Comparison of ENCODE assay signal across 4 worm cellular contexts in genomic region chrX:15040552-15041080, ce11.
TF ChIP-seq lines count a peak whose summit lies in the region.

TSS of gene C18B12.4 (minus strand) at chrX:15040602.

TF ChIP-seq in whole organism, L2 larva, 48 proteins besides CTCF, POLR2A, EP300 and RAD21 (continues in another document):
- TF ChIP-seq unc-55 (GFP tag; optimal IDR thresholded peaks at IDR 0.05; lab: Kevin White, UChicago): peak; percentile 55
- TF ChIP-seq Y55F3AM.14 (GFP tag; optimal IDR thresholded peaks at IDR 0.05; lab: Kevin White, UChicago): peak; percentile 85
- peak; percentile 91 for TF ChIP-seq crh-2 (tag; optimal IDR thresholded peaks at IDR 0.05; lab: Kevin White, UChicago)
- TF ChIP-seq ceh-16 (tag; optimal IDR thresholded peaks at IDR 0.05; lab: Kevin White, UChicago): peak; percentile 85
- peak; percentile 88 for TF ChIP-seq sma-3 (GFP tag; optimal IDR thresholded peaks at IDR 0.05; lab: Kevin White, UChicago)
- TF ChIP-seq ztf-11 (tag; optimal IDR thresholded peaks at IDR 0.05; lab: Kevin White, UChicago): no peak
- peak; percentile 61 for TF ChIP-seq blmp-1 (tag; optimal IDR thresholded peaks at IDR 0.05; lab: Kevin White, UChicago; ENCODE audit: insufficient read depth)
- TF ChIP-seq zag-1 (tag; optimal IDR thresholded peaks at IDR 0.05; lab: Kevin White, UChicago): peak; percentile 62
- peak; percentile 90 for TF ChIP-seq C34F6.9 (tag; optimal IDR thresholded peaks at IDR 0.05; lab: Kevin White, UChicago)
- no peak for TF ChIP-seq mbf-1 (tag; optimal IDR thresholded peaks at IDR 0.05; lab: Kevin White, UChicago)
- TF ChIP-seq sma-9 (GFP tag; optimal IDR thresholded peaks at IDR 0.05; lab: Kevin White, UChicago): peak; percentile 89
- no peak for TF ChIP-seq sma-9 (tag; optimal IDR thresholded peaks at IDR 0.05; lab: Kevin White, UChicago)
- TF ChIP-seq lsy-2 (tag; optimal IDR thresholded peaks at IDR 0.05; lab: Kevin White, UChicago): peak; percentile 15 to 83
- peak; percentile 94 for TF ChIP-seq nhr-129 (tag; optimal IDR thresholded peaks at IDR 0.05; lab: Kevin White, UChicago)
- peak; percentile 78 for TF ChIP-seq snpc-4 (tag; optimal IDR thresholded peaks at IDR 0.05; lab: Kevin White, UChicago)
- peak; percentile 90 for TF ChIP-seq nhr-25 (tag; optimal IDR thresholded peaks at IDR 0.05; lab: Kevin White, UChicago)
- peak; percentile 51 for TF ChIP-seq fos-1 (tag; optimal IDR thresholded peaks at IDR 0.05; lab: Kevin White, UChicago)
- TF ChIP-seq ztf-4 (tag; optimal IDR thresholded peaks at IDR 0.05; lab: Kevin White, UChicago): peak; percentile 65
- peak; percentile 79 for TF ChIP-seq sem-4 (tag; optimal IDR thresholded peaks at IDR 0.05; lab: Kevin White, UChicago)
- no peak for TF ChIP-seq aly-2 (tag; optimal IDR thresholded peaks at IDR 0.05; lab: Kevin White, UChicago)
- peak; percentile 8 for TF ChIP-seq egl-27 (tag; optimal IDR thresholded peaks at IDR 0.05; lab: Kevin White, UChicago)
- peak; percentile 85 for TF ChIP-seq F13H6.1 (tag; optimal IDR thresholded peaks at IDR 0.05; lab: Kevin White, UChicago)
- TF ChIP-seq dmd-4 (tag; optimal IDR thresholded peaks at IDR 0.05; lab: Kevin White, UChicago): no peak

TF ChIP-seq in whole organism, L4 larva, 104 proteins besides CTCF, POLR2A, EP300 and RAD21 (continues in another document):
- TF ChIP-seq madf-5 (GFP tag; IDR thresholded peaks at IDR 0.05; lab: Robert Waterston, UW): no peak
- no peak for TF ChIP-seq mdt-29 (GFP tag; IDR thresholded peaks at IDR 0.05; lab: Robert Waterston, UW)
- no peak for TF ChIP-seq fos-1 (tag; optimal IDR thresholded peaks at IDR 0.05; lab: Kevin White, UChicago)
- peak; percentile 44 for TF ChIP-seq F37D6.2 (tag; optimal IDR thresholded peaks at IDR 0.05; lab: Kevin White, UChicago)
- peak; percentile 56; the same call in 1 of the 2 replicates for TF ChIP-seq lin-29 (GFP tag; IDR thresholded peaks at IDR 0.05; lab: Robert Waterston, UW)
- 0 out of 2 replicates have a peak, but pooled peaks have one; percentile 67 for TF ChIP-seq nhr-41 (GFP tag; IDR thresholded peaks at IDR 0.05; lab: Robert Waterston, UW)
- no peak for TF ChIP-seq F44E2.7 (GFP tag; IDR thresholded peaks at IDR 0.05; lab: Robert Waterston, UW)
- peak; percentile 93 for TF ChIP-seq mep-1 (tag; optimal IDR thresholded peaks at IDR 0.05; lab: Kevin White, UChicago)
- TF ChIP-seq dpl-1 (GFP tag; optimal IDR thresholded peaks at IDR 0.05; lab: Kevin White, UChicago): peak; percentile 69
- TF ChIP-seq Y75B8A.6 (GFP tag; IDR thresholded peaks at IDR 0.05; lab: Robert Waterston, UW): no peak
- TF ChIP-seq daf-8 (GFP tag; IDR thresholded peaks at IDR 0.05; lab: Robert Waterston, UW): no peak
- peak; percentile 93 for TF ChIP-seq lin-38 (GFP tag; IDR thresholded peaks at IDR 0.05; lab: Robert Waterston, UW)
- TF ChIP-seq ceh-28 (tag; optimal IDR thresholded peaks at IDR 0.05; lab: Kevin White, UChicago): peak; percentile 45
- TF ChIP-seq ctbp-1 (GFP tag; IDR thresholded peaks at IDR 0.05; lab: Robert Waterston, UW): peak; percentile 52; the same call in 1 of the 2 replicates
- peak; percentile 55; the same call in 1 of the 2 replicates for TF ChIP-seq php-3 (GFP tag; IDR thresholded peaks at IDR 0.05; lab: Robert Waterston, UW)
- peak; percentile 60 to 80 for TF ChIP-seq lsy-2 (tag; optimal IDR thresholded peaks at IDR 0.05; lab: Kevin White, UChicago)
- no peak for TF ChIP-seq zag-1 (tag; optimal IDR thresholded peaks at IDR 0.05; lab: Kevin White, UChicago)
- TF ChIP-seq ZK337.2 (GFP tag; IDR thresholded peaks at IDR 0.05; lab: Robert Waterston, UW): no peak
- no peak for TF ChIP-seq nhr-111 (GFP tag; optimal IDR thresholded peaks at IDR 0.05; lab: Kevin White, UChicago)
- peak; percentile 93 for TF ChIP-seq lin-13 (GFP tag; optimal IDR thresholded peaks at IDR 0.05; lab: Kevin White, UChicago)
- no peak for TF ChIP-seq F10B5.3 (tag; optimal IDR thresholded peaks at IDR 0.05; lab: Kevin White, UChicago)
- no peak for TF ChIP-seq Y5F2A.4 (GFP tag; optimal IDR thresholded peaks at IDR 0.05; lab: Kevin White, UChicago)
- TF ChIP-seq daf-19 (GFP tag; conservative IDR thresholded peaks at IDR 0.05; lab: Robert Waterston, UW): no peak
- no peak for TF ChIP-seq ceh-62 (tag; optimal IDR thresholded peaks at IDR 0.05; lab: Kevin White, UChicago)

TF ChIP-seq in whole organism, late embryonic, 69 proteins besides CTCF, POLR2A, EP300 and RAD21 (continues in another document):
- TF ChIP-seq fax-1 (tag; optimal IDR thresholded peaks at IDR 0.05; lab: Kevin White, UChicago) (no peak), ceh-14 (tag; optimal IDR thresholded peaks at IDR 0.05; lab: Kevin White, UChicago) (peak; percentile 33), ceh-31 (tag; optimal IDR thresholded peaks at IDR 0.05; lab: Kevin White, UChicago) (peak; percentile 84), hlh-30 (tag; optimal IDR thresholded peaks at IDR 0.05; lab: Kevin White, UChicago; ENCODE audit: insufficient read depth) (peak; percentile 99), sdc-2 (tag; optimal IDR thresholded peaks at IDR 0.05; lab: Kevin White, UChicago) (peak; percentile 88), hlh-15 (tag; optimal IDR thresholded peaks at IDR 0.05; lab: Kevin White, UChicago) (no peak), ceh-48 (tag; optimal IDR thresholded peaks at IDR 0.05; lab: Kevin White, UChicago) (peak; percentile 50), lin-11 (tag; optimal IDR thresholded peaks at IDR 0.05; lab: Kevin White, UChicago) (no peak), ahr-1 (tag; optimal IDR thresholded peaks at IDR 0.05; lab: Kevin White, UChicago) (no peak), F13H6.1 (tag; optimal IDR thresholded peaks at IDR 0.05; lab: Kevin White, UChicago) (peak; percentile 30), pha-2 (tag; optimal IDR thresholded peaks at IDR 0.05; lab: Kevin White, UChicago) (no peak), unc-42 (tag; optimal IDR thresholded peaks at IDR 0.05; lab: Kevin White, UChicago) (no peak), elt-2 (tag; optimal IDR thresholded peaks at IDR 0.05; lab: Kevin White, UChicago) (peak; percentile 30), ceh-19 (GFP tag; optimal IDR thresholded peaks at IDR 0.05; lab: Kevin White, UChicago) (peak; percentile 3), pax-1 (tag; optimal IDR thresholded peaks at IDR 0.05; lab: Kevin White, UChicago) (no peak), T23F11.4 (GFP tag; optimal IDR thresholded peaks at IDR 0.05; lab: Kevin White, UChicago) (no peak), ceh-34 (tag; optimal IDR thresholded peaks at IDR 0.05; lab: Kevin White, UChicago) (peak; percentile 78), madf-2 (tag; optimal IDR thresholded peaks at IDR 0.05; lab: Kevin White, UChicago) (no peak), syd-9 (tag; optimal IDR thresholded peaks at IDR 0.05; lab: Kevin White, UChicago) (no peak), pha-4 (tag; optimal IDR thresholded peaks at IDR 0.05; lab: Kevin White, UChicago) (no peak), ceh-6 (GFP tag; optimal IDR thresholded peaks at IDR 0.05; lab: Kevin White, UChicago) (no peak), pros-1 (tag; optimal IDR thresholded peaks at IDR 0.05; lab: Kevin White, UChicago) (peak; percentile 71), che-1 (tag; optimal IDR thresholded peaks at IDR 0.05; lab: Kevin White, UChicago) (no peak), K02D7.2 (tag; optimal IDR thresholded peaks at IDR 0.05; lab: Kevin White, UChicago) (no peak), C08G9.2 (tag; optimal IDR thresholded peaks at IDR 0.05; lab: Kevin White, UChicago) (peak; percentile 6), nhr-232 (tag; optimal IDR thresholded peaks at IDR 0.05; lab: Kevin White, UChicago) (no peak)

TF ChIP-seq in whole organism, mixed stage, embryonic, 35 proteins besides CTCF, POLR2A, EP300 and RAD21 (continues in another document):
- TF ChIP-seq blmp-1 (tag; optimal IDR thresholded peaks at IDR 0.05; lab: Kevin White, UChicago) (no peak), ztf-11 (tag; optimal IDR thresholded peaks at IDR 0.05; lab: Kevin White, UChicago) (no peak), bed-3 (GFP tag; optimal IDR thresholded peaks at IDR 0.05; lab: Kevin White, UChicago) (no peak), lsy-2 (tag; optimal IDR thresholded peaks at IDR 0.05; lab: Kevin White, UChicago) (peak; percentile 59), ham-2 (GFP tag; optimal IDR thresholded peaks at IDR 0.05; lab: Kevin White, UChicago) (peak; percentile 90), cnd-1 (tag; optimal IDR thresholded peaks at IDR 0.05; lab: Kevin White, UChicago) (peak; percentile 72), nhr-237 (tag; optimal IDR thresholded peaks at IDR 0.05; lab: Kevin White, UChicago) (peak; percentile 77), mls-2 (tag; optimal IDR thresholded peaks at IDR 0.05; lab: Kevin White, UChicago) (peak; percentile 67), elt-1 (tag; optimal IDR thresholded peaks at IDR 0.05; lab: Kevin White, UChicago; ENCODE audit: borderline replicate concordance, insufficient read depth) (peak; percentile 28), ceh-39 (tag; optimal IDR thresholded peaks at IDR 0.05; lab: Kevin White, UChicago) (peak; percentile 65), zip-8 (tag; optimal IDR thresholded peaks at IDR 0.05; lab: Kevin White, UChicago) (no peak), lin-13 (tag; optimal IDR thresholded peaks at IDR 0.05; lab: Kevin White, UChicago) (peak; percentile 89), hlh-1 (tag; optimal IDR thresholded peaks at IDR 0.05; lab: Kevin White, UChicago) (peak; percentile 99), unc-39 (tag; optimal IDR thresholded peaks at IDR 0.05; lab: Kevin White, UChicago) (peak; percentile 92), unc-62 (GFP tag; optimal IDR thresholded peaks at IDR 0.05; lab: Kevin White, UChicago) (peak; percentile 78), nhr-12 (tag; optimal IDR thresholded peaks at IDR 0.05; lab: Kevin White, UChicago) (no peak), nhr-28 (tag; optimal IDR thresholded peaks at IDR 0.05; lab: Kevin White, UChicago) (no peak), ceh-43 (GFP tag; optimal IDR thresholded peaks at IDR 0.05; lab: Kevin White, UChicago) (no peak), tbx-8 (GFP tag; optimal IDR thresholded peaks at IDR 0.05; lab: Kevin White, UChicago) (peak; percentile 22), unc-120 (tag; optimal IDR thresholded peaks at IDR 0.05; lab: Kevin White, UChicago; ENCODE audit: poor library complexity, severe bottlenecking) (peak; percentile 12), M03D4.4 (tag; optimal IDR thresholded peaks at IDR 0.05; lab: Kevin White, UChicago) (peak; percentile 19), lin-32 (GFP tag; optimal IDR thresholded peaks at IDR 0.05; lab: Kevin White, UChicago) (no peak), sem-2 (GFP tag; optimal IDR thresholded peaks at IDR 0.05; lab: Kevin White, UChicago) (no peak), sptf-1 (tag; optimal IDR thresholded peaks at IDR 0.05; lab: Kevin White, UChicago) (peak; percentile 77), pha-4 (tag; optimal IDR thresholded peaks at IDR 0.05; lab: Kevin White, UChicago) (peak; percentile 92), nhr-2 (tag; optimal IDR thresholded peaks at IDR 0.05; lab: Kevin White, UChicago) (peak; percentile 55), flh-1 (GFP tag; optimal IDR thresholded peaks at IDR 0.05; lab: Kevin White, UChicago) (no peak), mep-1 (tag; optimal IDR thresholded peaks at IDR 0.05; lab: Kevin White, UChicago) (peak; percentile 78), ceh-83 (GFP tag; optimal IDR thresholded peaks at IDR 0.05; lab: Kevin White, UChicago) (no peak), elt-3 (tag; optimal IDR thresholded peaks at IDR 0.05; lab: Kevin White, UChicago) (peak; percentile 20)
